Worm (Caenorhabditis elegans): ENCODE results near the gene abf-5.
A peak's percentile ranks its signal among the peaks of the same experiment; 100 is the strongest.

abf-5 gene

ce11 chrX:12790036-12790435 lies 2.6 kb upstream of the abf-5 start, which contains the start of gene str-123:
Gene str-123, plus strand, starts transcription at chrX:12790336.
- TF ChIP-seq elt-1 (tag; optimal IDR thresholded peaks at IDR 0.05) (no peak), nhr-12 (tag; optimal IDR thresholded peaks at IDR 0.05) (no peak), F13H6.1 (tag; optimal IDR thresholded peaks at IDR 0.05) (no peak), nhr-10 (tag; optimal IDR thresholded peaks at IDR 0.05) (no peak), C34F6.9 (tag; optimal IDR thresholded peaks at IDR 0.05) (no peak), fos-1 (tag; optimal IDR thresholded peaks at IDR 0.05) (no peak), snpc-4 (tag; optimal IDR thresholded peaks at IDR 0.05) (no peak), mab-5 (tag; optimal IDR thresholded peaks at IDR 0.05) (no peak), blmp-1 (tag; optimal IDR thresholded peaks at IDR 0.05; ENCODE audit: insufficient read depth) (no peak), dmd-4 (tag; optimal IDR thresholded peaks at IDR 0.05) (no peak), sma-3 (GFP tag; optimal IDR thresholded peaks at IDR 0.05) (no peak), nhr-77 (tag; optimal IDR thresholded peaks at IDR 0.05) (no peak), ztf-11 (tag; optimal IDR thresholded peaks at IDR 0.05) (no peak), ztf-1 (GFP tag; conservative IDR thresholded peaks at IDR 0.05) (no peak)

DNA sequence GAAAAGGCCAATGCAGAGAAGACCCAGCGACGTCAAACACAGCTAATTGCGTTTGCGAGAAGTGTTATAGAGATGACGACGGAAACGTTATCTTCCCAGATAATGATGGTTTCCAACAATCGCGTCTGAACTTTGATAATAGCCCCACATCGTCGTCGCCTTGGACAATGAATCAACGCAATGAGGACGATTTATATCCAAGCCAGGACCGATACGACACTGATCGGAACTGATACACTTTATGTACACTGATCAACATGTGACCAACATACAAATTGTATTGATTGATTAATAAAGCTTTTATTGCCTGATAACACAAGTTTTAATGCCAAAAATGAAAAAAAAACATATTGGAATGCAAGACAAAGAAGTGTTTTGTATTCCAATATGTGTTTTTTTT lies 421 bp downstream of the abf-5 start:
- TF ChIP-seq nhr-21 (tag; optimal IDR thresholded peaks at IDR 0.05) = peak; percentile 50
- TF ChIP-seq nhr-129 (tag; optimal IDR thresholded peaks at IDR 0.05) = no peak
- peak; percentile 23 for TF ChIP-seq sma-3 (GFP tag; optimal IDR thresholded peaks at IDR 0.05)

DNA sequence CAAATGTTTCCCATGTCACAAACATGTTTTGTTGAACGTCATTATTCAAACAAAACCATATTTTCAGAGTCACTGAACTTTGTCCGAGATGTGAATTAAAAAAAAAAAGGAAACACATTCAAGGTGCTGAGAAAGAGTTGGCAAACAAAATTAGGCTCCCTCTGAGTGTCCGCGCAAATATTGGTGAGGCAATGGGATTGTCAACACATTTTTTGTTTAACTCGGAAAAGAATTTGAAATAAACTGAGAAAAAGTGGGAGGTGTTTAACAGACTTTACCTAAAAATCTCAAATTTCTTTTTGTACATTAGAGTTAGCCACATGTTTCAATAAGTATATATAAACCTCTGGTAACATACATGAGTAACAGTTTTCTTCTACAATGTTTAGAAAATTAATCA lies 1.1 kb downstream of the abf-5 start, which contains the start of gene abf-6:
Gene abf-6 (plus strand): TSS at position 323 of the 400 bp plus-strand sequence.
- no peak for TF ChIP-seq elt-3 (tag; optimal IDR thresholded peaks at IDR 0.05)
- TF ChIP-seq nhr-77 (tag; optimal IDR thresholded peaks at IDR 0.05) = no peak
- TF ChIP-seq nhr-11 (tag; optimal IDR thresholded peaks at IDR 0.05) = no peak
- TF ChIP-seq nhr-129 (tag; optimal IDR thresholded peaks at IDR 0.05) = peak; percentile 5
- TF ChIP-seq mab-5 (tag; optimal IDR thresholded peaks at IDR 0.05) = no peak
- no peak for TF ChIP-seq R02D3.7 (tag; optimal IDR thresholded peaks at IDR 0.05)
- peak; percentile 15 for TF ChIP-seq F13H6.1 (tag; optimal IDR thresholded peaks at IDR 0.05)
- no peak for TF ChIP-seq Y55F3AM.14 (GFP tag; optimal IDR thresholded peaks at IDR 0.05)

DNA sequence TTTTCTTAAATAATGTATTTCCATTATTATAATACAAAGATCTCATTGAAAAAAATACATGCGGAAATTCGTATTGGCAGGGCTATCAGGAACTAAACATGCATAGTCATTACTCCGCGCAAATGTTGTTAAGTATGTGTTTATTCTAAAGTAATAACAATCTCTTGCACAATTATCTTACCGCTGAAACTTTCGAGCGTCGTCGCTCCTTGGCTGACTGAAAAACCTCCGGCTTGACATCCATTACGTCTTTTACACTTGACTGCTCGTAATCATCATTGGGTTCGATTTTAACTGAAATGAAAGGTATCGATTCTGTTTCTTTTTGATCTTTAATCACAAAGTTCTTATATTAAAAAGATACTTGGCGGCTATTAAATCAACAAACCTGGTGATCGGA lies 7.2 kb downstream of the abf-5 start:
- TF ChIP-seq sma-9 (GFP tag; optimal IDR thresholded peaks at IDR 0.05) (no peak), sma-9 (tag; optimal IDR thresholded peaks at IDR 0.05) (no peak), dmd-4 (tag; optimal IDR thresholded peaks at IDR 0.05) (no peak), ceh-82 (tag; optimal IDR thresholded peaks at IDR 0.05) (no peak), sem-4 (tag; optimal IDR thresholded peaks at IDR 0.05) (no peak), sma-3 (GFP tag; optimal IDR thresholded peaks at IDR 0.05) (no peak), C34F6.9 (tag; optimal IDR thresholded peaks at IDR 0.05) (no peak), crh-2 (tag; optimal IDR thresholded peaks at IDR 0.05) (no peak), nhr-11 (tag; optimal IDR thresholded peaks at IDR 0.05) (no peak)

- TF ChIP-seq zag-1 (tag; optimal IDR thresholded peaks at IDR 0.05) (no peak), nhr-12 (tag; optimal IDR thresholded peaks at IDR 0.05) (no peak), fos-1 (tag; optimal IDR thresholded peaks at IDR 0.05) (peak; percentile 72), lin-39 (tag; optimal IDR thresholded peaks at IDR 0.05) (no peak), blmp-1 (tag; optimal IDR thresholded peaks at IDR 0.05; ENCODE audit: insufficient read depth) (no peak), unc-55 (GFP tag; optimal IDR thresholded peaks at IDR 0.05) (no peak), skn-1 (tag; optimal IDR thresholded peaks at IDR 0.05) (no peak), gmeb-1 (tag; optimal IDR thresholded peaks at IDR 0.05) (no peak), F13H6.1 (tag; optimal IDR thresholded peaks at IDR 0.05) (no peak), nhr-11 (tag; optimal IDR thresholded peaks at IDR 0.05) (no peak), alr-1 (tag; optimal IDR thresholded peaks at IDR 0.05) (no peak), nhr-21 (tag; optimal IDR thresholded peaks at IDR 0.05) (no peak), crh-2 (tag; optimal IDR thresholded peaks at IDR 0.05) (peak; percentile 15), ztf-4 (tag; optimal IDR thresholded peaks at IDR 0.05) (no peak), snpc-4 (tag; optimal IDR thresholded peaks at IDR 0.05) (no peak)
These were observed 14.3 kb downstream of the abf-5 start for ce11 chrX:12806926-12807325.
